Worm (Caenorhabditis elegans) whole organism, L3 larva: ENCODE results near the gene F07C3.16.

Experiments
- ama-1 ChIP-seq: fragments of 150-350 bp; optimal IDR thresholded peaks from 2 replicates; lab custom pipeline; 2018
- ceh-82 ChIP-seq: fragments of 150-350 bp; optimal IDR thresholded peaks from 2 replicates; lab custom pipeline; 2014; ENCODE audit warnings: missing biosample characterization, missing genetic modification characterization
- daf-12 ChIP-seq: fragments of 150-350 bp; optimal IDR thresholded peaks from 2 replicates; lab custom pipeline; 2014; ENCODE audit warnings: missing biosample characterization, missing genetic modification reagents, missing genetic modification characterization
- fos-1 ChIP-seq: fragments of 150-350 bp; optimal IDR thresholded peaks from 2 replicates; lab custom pipeline; 2014; ENCODE audit warnings: missing biosample characterization, missing genetic modification characterization
- lin-15B ChIP-seq: fragments of 150-350 bp; optimal IDR thresholded peaks from 2 replicates; lab custom pipeline; 2014; ENCODE audit warnings: missing biosample characterization, missing genetic modification characterization
- snpc-4 ChIP-seq: fragments of 150-350 bp; optimal IDR thresholded peaks from 2 replicates; lab custom pipeline; 2014; ENCODE audit warnings: missing biosample characterization, missing genetic modification characterization
- zag-1 ChIP-seq: fragments of 150-350 bp; optimal IDR thresholded peaks from 2 replicates; lab custom pipeline; 2014; ENCODE audit warnings: missing biosample characterization, missing genetic modification characterization
- ztf-11 ChIP-seq: fragments of 150-350 bp; optimal IDR thresholded peaks from 2 replicates; lab custom pipeline; 2014; ENCODE audit warnings: missing biosample characterization, missing genetic modification characterization

ce11 chrV:9266399-9266798, 9.0 kb upstream of the F07C3.16 start, which contains the start of gene slc-17.7:
- no peak for TF ChIP-seq ztf-11
- TF ChIP-seq lin-15B (tag; lab: Kevin White, UChicago): no peak
- TF ChIP-seq ama-1 (lab: Kevin White, UChicago): no peak
- TF ChIP-seq fos-1 (tag; lab: Kevin White, UChicago): no peak
- no peak for TF ChIP-seq snpc-4
- TF ChIP-seq zag-1 (tag; lab: Kevin White, UChicago): no peak
- no peak for TF ChIP-seq ceh-82 (tag; lab: Kevin White, UChicago)
- no peak for TF ChIP-seq daf-12 (tag; lab: Kevin White, UChicago)
